Worm (Caenorhabditis elegans) whole organism, mixed stage, embryonic: ENCODE results near the gene Y6D1A.1.

ENCODE experiments used
- blmp-1 ChIP-seq: fragments of 150-350 bp; optimal IDR thresholded peaks from 2 replicates; lab custom pipeline; 2014; ENCODE audit warnings: missing biosample characterization, missing genetic modification characterization
- lsy-2 ChIP-seq: fragments of 150-350 bp; optimal IDR thresholded peaks from 2 replicates; lab custom pipeline; 2014; ENCODE audit warnings: missing biosample characterization, missing genetic modification characterization
- mep-1 ChIP-seq: fragments of 150-350 bp; optimal IDR thresholded peaks from 2 replicates; lab custom pipeline; 2017; ENCODE audit warnings: missing biosample characterization, missing genetic modification reagents, missing genetic modification characterization, inconsistent platforms
- nhr-2 ChIP-seq: fragments of 150-350 bp; optimal IDR thresholded peaks from 2 replicates; lab custom pipeline; 2014; ENCODE audit warnings: missing biosample characterization, missing genetic modification characterization
- nhr-237 ChIP-seq: fragments of 150-350 bp; optimal IDR thresholded peaks from 2 replicates; lab custom pipeline; 2014; ENCODE audit warnings: missing biosample characterization, missing genetic modification characterization
- nhr-28 ChIP-seq: fragments of 150-350 bp; optimal IDR thresholded peaks from 2 replicates; lab custom pipeline; 2014; ENCODE audit warnings: missing biosample characterization, missing genetic modification characterization
- snpc-4 ChIP-seq: fragments of 150-350 bp; optimal IDR thresholded peaks from 2 replicates; lab custom pipeline; 2014; ENCODE audit warnings: missing biosample characterization, missing genetic modification characterization
- ztf-11 ChIP-seq: fragments of 150-350 bp; optimal IDR thresholded peaks from 2 replicates; lab custom pipeline; 2014; ENCODE audit warnings: missing biosample characterization, missing genetic modification characterization

- TF ChIP-seq ztf-11 (tag; lab: Kevin White, UChicago), result no peak
- TF ChIP-seq snpc-4 (tag; lab: Kevin White, UChicago), result no peak
- no peak for TF ChIP-seq nhr-237 (tag; lab: Kevin White, UChicago)
- TF ChIP-seq mep-1 (tag; lab: Kevin White, UChicago), result no peak
- no peak for TF ChIP-seq nhr-2 (tag; lab: Kevin White, UChicago)
- TF ChIP-seq nhr-28 (tag; lab: Kevin White, UChicago), result no peak
- TF ChIP-seq lsy-2 (tag; lab: Kevin White, UChicago), result no peak
- TF ChIP-seq blmp-1, result no peak
Measured at ce11 chrII:11811241-11811640, 12.2 kb downstream of the Y6D1A.1 start.
